Fruit fly (Drosophila melanogaster): ENCODE results near the gene scny.

DNA sequence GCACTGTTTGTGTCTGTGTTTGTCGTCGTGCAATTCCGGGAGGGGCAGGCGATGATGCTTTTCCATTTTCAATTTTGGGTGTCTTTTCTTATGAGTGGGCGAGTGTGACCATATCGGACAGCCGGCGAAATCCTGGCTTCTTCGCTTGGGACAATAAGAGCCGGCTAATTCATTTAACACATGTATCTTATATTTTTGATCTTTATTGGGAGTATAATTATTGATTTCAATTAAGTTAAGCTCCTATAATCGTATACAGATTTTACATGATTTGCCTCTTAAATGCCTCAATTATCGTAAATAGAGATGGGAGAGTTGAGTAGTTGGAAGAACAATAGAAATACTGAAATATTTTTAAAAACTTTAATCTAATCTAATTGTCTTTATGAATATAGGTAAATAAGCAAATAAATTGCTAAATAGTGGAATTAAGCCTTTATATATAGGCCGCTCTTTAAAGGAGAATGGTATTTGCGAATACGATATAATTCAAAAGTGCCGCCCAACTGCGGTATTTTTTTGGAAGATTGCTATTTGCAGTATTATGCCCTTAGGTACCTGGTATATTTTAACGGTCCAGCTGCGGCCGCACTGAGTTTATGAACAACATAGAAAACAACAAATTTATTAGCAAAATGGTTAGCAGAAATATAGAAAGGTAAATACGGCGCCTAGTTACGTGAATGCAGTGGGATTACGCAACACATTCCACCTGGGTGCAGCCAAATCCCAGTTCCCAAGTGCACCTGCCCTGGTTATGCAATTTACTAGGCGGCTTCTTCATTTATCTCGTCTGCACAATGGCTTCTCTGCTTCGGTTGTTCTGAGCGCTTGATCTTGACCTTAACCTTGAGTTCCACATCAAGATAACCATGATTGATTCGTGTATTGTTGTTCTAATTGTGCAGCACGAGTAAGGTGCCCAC is 10.9 kb downstream of the scny start, which contains the start of the genes Myt1, PGRP-LD and Pmi:
- TF ChIP-seq psq (optimal IDR thresholded peaks at IDR 0.05) (no peak), ttk (optimal IDR thresholded peaks at IDR 0.05) (no peak), Sin3A (optimal IDR thresholded peaks at IDR 0.05) (no peak)

All from Kc167 (cell line).